Fruit fly (Drosophila melanogaster): ENCODE results near the gene Rrp1.

The Rrp1 gene

dm6 chr2L:2976829-2977228, 4.5 kb upstream of the Rrp1 start, which contains the start of the genes CG9641 and CG3165 (continued):
- no peak for TF ChIP-seq Met (GFP tag; optimal IDR thresholded peaks at IDR 0.05)
- no peak for TF ChIP-seq CG4318 (GFP tag; optimal IDR thresholded peaks at IDR 0.05)
- no peak for TF ChIP-seq Sox102F (GFP tag; optimal IDR thresholded peaks at IDR 0.05)
- TF ChIP-seq CG34406 (GFP tag; optimal IDR thresholded peaks at IDR 0.05): no peak
- TF ChIP-seq CG9139 (GFP tag; optimal IDR thresholded peaks at IDR 0.05): no peak
- no peak for TF ChIP-seq CG6792 (GFP tag; optimal IDR thresholded peaks at IDR 0.05)
- peak; percentile 74 for TF ChIP-seq CG1621 (tag; optimal IDR thresholded peaks at IDR 0.05)
- TF ChIP-seq CG10631 (GFP tag; optimal IDR thresholded peaks at IDR 0.05): no peak
- TF ChIP-seq Blimp-1 (GFP tag; optimal IDR thresholded peaks at IDR 0.05): no peak

dm6 chr2L:2969438-2969837, 2.9 kb downstream of the Rrp1 start, which contains the start of gene Ts:
Gene Ts, minus strand, starts transcription at chr2L:2969638.
- TF ChIP-seq CG1621 (tag; optimal IDR thresholded peaks at IDR 0.05) (no peak), Eip93F (GFP tag; optimal IDR thresholded peaks at IDR 0.05) (no peak), Lpt (GFP tag; optimal IDR thresholded peaks at IDR 0.05) (no peak)

- TF ChIP-seq Lpt (GFP tag; optimal IDR thresholded peaks at IDR 0.05) (no peak), CG6808 (GFP tag; optimal IDR thresholded peaks at IDR 0.05) (no peak), CG6163 (GFP tag; IDR thresholded peaks at IDR 0.05) (0 out of 3 replicates have a peak, but pooled peaks have one; percentile 24), CG32006 (GFP tag; optimal IDR thresholded peaks at IDR 0.05) (no peak), fd85E (GFP tag; optimal IDR thresholded peaks at IDR 0.05) (no peak), Eip75B (GFP tag; optimal IDR thresholded peaks at IDR 0.05) (no peak)
Observed at dm6 chr2L:2966917-2967316, 5.4 kb downstream of the Rrp1 start.

dm6 chr2L:2958858-2959257, 13.4 kb downstream of the Rrp1 start:
- no peak for TF ChIP-seq Gug (GFP tag; IDR thresholded peaks at IDR 0.05)
- no peak for TF ChIP-seq OdsH (GFP tag; optimal IDR thresholded peaks at IDR 0.05)
- peak; percentile 14; the same call in 1 of the 2 replicates for TF ChIP-seq CG15336 (GFP tag; IDR thresholded peaks at IDR 0.05)

- TF ChIP-seq CG1621 (tag; optimal IDR thresholded peaks at IDR 0.05): peak; percentile 67
- TF ChIP-seq ss (GFP tag; optimal IDR thresholded peaks at IDR 0.05): peak; percentile 82 to 91
- TF ChIP-seq CG6792 (GFP tag; optimal IDR thresholded peaks at IDR 0.05): peak; percentile 89
- peak; percentile 95 for TF ChIP-seq esn (GFP tag; optimal IDR thresholded peaks at IDR 0.05)
- peak; percentile 86 for TF ChIP-seq spab (GFP tag; optimal IDR thresholded peaks at IDR 0.05)
- TF ChIP-seq CG9139 (GFP tag; optimal IDR thresholded peaks at IDR 0.05): peak; percentile 82
- TF ChIP-seq CG11762 (GFP tag; optimal IDR thresholded peaks at IDR 0.05; ENCODE audit: insufficient read depth): peak; percentile 86
- peak; percentile 71 for TF ChIP-seq vri (GFP tag; optimal IDR thresholded peaks at IDR 0.05)
- peak; percentile 93 for TF ChIP-seq Ets21C (GFP tag; optimal IDR thresholded peaks at IDR 0.05)
- peak; percentile 73 for TF ChIP-seq CG15336 (GFP tag; IDR thresholded peaks at IDR 0.05)
- TF ChIP-seq CG6854 (GFP tag; optimal IDR thresholded peaks at IDR 0.05): peak; percentile 85
- TF ChIP-seq Met (GFP tag; optimal IDR thresholded peaks at IDR 0.05): peak; percentile 93
- TF ChIP-seq CG3919 (GFP tag; optimal IDR thresholded peaks at IDR 0.05): peak; percentile 91
- peak; percentile 94 for TF ChIP-seq CG31627 (GFP tag; optimal IDR thresholded peaks at IDR 0.05)
- peak; percentile 93 for TF ChIP-seq Sox14 (GFP tag; optimal IDR thresholded peaks at IDR 0.05)
- peak; percentile 90 for TF ChIP-seq CG10669 (GFP tag; optimal IDR thresholded peaks at IDR 0.05)
- peak; percentile 94 for TF ChIP-seq Hr39 (GFP tag; optimal IDR thresholded peaks at IDR 0.05)
- peak; percentile 79 for TF ChIP-seq CG7368 (GFP tag; optimal IDR thresholded peaks at IDR 0.05)
- TF ChIP-seq CG34406 (GFP tag; optimal IDR thresholded peaks at IDR 0.05): peak; percentile 85
- TF ChIP-seq fkh (GFP tag; optimal IDR thresholded peaks at IDR 0.05): no peak
- peak; percentile 92 for TF ChIP-seq OdsH (GFP tag; optimal IDR thresholded peaks at IDR 0.05)
- peak; percentile 91 for TF ChIP-seq CG8319 (GFP tag; optimal IDR thresholded peaks at IDR 0.05)
- TF ChIP-seq Smox (GFP tag; optimal IDR thresholded peaks at IDR 0.05): peak; percentile 90
- peak; percentile 99 for TF ChIP-seq svp (GFP tag)
- TF ChIP-seq Eip93F (GFP tag; optimal IDR thresholded peaks at IDR 0.05): no peak
- TF ChIP-seq Eip75B (GFP tag; optimal IDR thresholded peaks at IDR 0.05): peak; percentile 92
- TF ChIP-seq Hr38 (GFP tag; optimal IDR thresholded peaks at IDR 0.05): peak; percentile 22
- TF ChIP-seq Sox15 (GFP tag; optimal IDR thresholded peaks at IDR 0.05): peak; percentile 89
- peak; percentile 89 for TF ChIP-seq fd59A (GFP tag; optimal IDR thresholded peaks at IDR 0.05)
- TF ChIP-seq pdm3 (GFP tag; optimal IDR thresholded peaks at IDR 0.05): peak; percentile 92
- peak; percentile 86 for TF ChIP-seq CG8632 (GFP tag; optimal IDR thresholded peaks at IDR 0.05)
- peak; percentile 88 for TF ChIP-seq CG10631 (GFP tag; optimal IDR thresholded peaks at IDR 0.05)
Observed at dm6 chr2L:2957547-2958174, 14.6 kb downstream of the Rrp1 start.

All from whole organism, prepupa.